Fruit fly (Drosophila melanogaster) whole organism, embryonic: ENCODE results near the gene Atg8b.

ENCODE experiments used
- Adf1 ChIP-seq: fragments of 200-800 bp; sonication (Bioruptor generic); IDR thresholded peaks from 2 replicates; pipeline ENCODE4 v1.3.6; 2022; ENCODE audit warnings: missing biosample characterization, missing genetic modification characterization
- Antp ChIP-seq: fragments of 200-800 bp; sonication (Bioruptor generic); optimal IDR thresholded peaks from 3 replicates; lab custom pipeline; 2016; ENCODE audit warnings: missing biosample characterization, missing genetic modification characterization
- Bdp1 ChIP-seq: fragments of 200-800 bp; sonication (Bioruptor generic); optimal IDR thresholded peaks from 3 replicates; lab custom pipeline; 2016; ENCODE audit warnings: missing biosample characterization, missing genetic modification characterization
- CG10321 ChIP-seq: fragments of 200-800 bp; sonication (Bioruptor generic); IDR thresholded peaks from 2 replicates; pipeline ENCODE4 v1.3.6; 2022; ENCODE audit warnings: missing biosample characterization, missing genetic modification characterization
- CG10654 ChIP-seq: fragments of 200-800 bp; sonication (Bioruptor generic); optimal IDR thresholded peaks from 2 replicates; lab custom pipeline; 2016; ENCODE audit warnings: missing biosample characterization, missing genetic modification characterization
- CG15269 ChIP-seq: fragments of 200-800 bp; sonication (Bioruptor generic); optimal IDR thresholded peaks from 2 replicates; lab custom pipeline; 2018; ENCODE audit warnings: missing biosample characterization, mild to moderate bottlenecking, missing genetic modification characterization, moderate library complexity
- CG16779 ChIP-seq: fragments of 200-800 bp; sonication (Bioruptor generic); IDR thresholded peaks from 2 replicates; pipeline ENCODE4 v1.3.6; 2022; ENCODE audit warnings: missing biosample characterization, missing genetic modification characterization
- CG16813 ChIP-seq: fragments of 200-800 bp; sonication (Bioruptor generic); IDR thresholded peaks from 3 replicates; pipeline ENCODE4 v1.3.6; 2022; ENCODE audit warnings: missing biosample characterization, missing genetic modification characterization; ENCODE audit not compliant: partially characterized antibody
- CG16863 ChIP-seq: fragments of 200-800 bp; sonication (Bioruptor generic); optimal IDR thresholded peaks from 3 replicates; lab custom pipeline; 2016; ENCODE audit warnings: missing biosample characterization, missing genetic modification characterization
- CG17328 ChIP-seq: fragments of 200-800 bp; sonication (Bioruptor generic); IDR thresholded peaks from 2 replicates; pipeline ENCODE4 v1.3.6; 2022; ENCODE audit warnings: missing biosample characterization, missing genetic modification characterization
- CG18476 ChIP-seq: fragments of 200-800 bp; sonication (Bioruptor generic); optimal IDR thresholded peaks from 2 replicates; lab custom pipeline; 2016; ENCODE audit warnings: missing biosample characterization, mild to moderate bottlenecking, missing genetic modification characterization
- CG2116 ChIP-seq: fragments of 200-800 bp; sonication (Bioruptor generic); optimal IDR thresholded peaks from 3 replicates; lab custom pipeline; 2018; ENCODE audit warnings: missing biosample characterization, mild to moderate bottlenecking, missing genetic modification characterization
- CG31365 ChIP-seq: fragments of 200-800 bp; sonication (Bioruptor generic); optimal IDR thresholded peaks from 2 replicates; lab custom pipeline; 2018; ENCODE audit warnings: missing biosample characterization, mild to moderate bottlenecking, missing genetic modification characterization
- CG32772 ChIP-seq: fragments of 200-800 bp; sonication (Bioruptor generic); IDR thresholded peaks from 2 replicates; pipeline ENCODE4 v1.3.6; 2022; ENCODE audit warnings: missing biosample characterization, missing genetic modification characterization
- CG4282 ChIP-seq: fragments of 200-800 bp; sonication (Bioruptor generic); optimal IDR thresholded peaks from 2 replicates; lab custom pipeline; 2016; ENCODE audit warnings: missing biosample characterization, missing genetic modification characterization
- CG4360 ChIP-seq: fragments of 200-800 bp; sonication (Bioruptor generic); IDR thresholded peaks from 2 replicates; pipeline ENCODE4 v1.3.6; 2022; ENCODE audit warnings: missing biosample characterization, missing genetic modification characterization
- CG6654 ChIP-seq: fragments of 200-800 bp; sonication (Bioruptor generic); optimal IDR thresholded peaks from 2 replicates; lab custom pipeline; 2017; ENCODE audit warnings: missing biosample characterization, mild to moderate bottlenecking, missing genetic modification characterization
- CG8290 ChIP-seq, 3 experiments: fragments of 200-800 bp; sonication (Bioruptor generic); optimal IDR thresholded peaks; 2 replicates each; lab custom pipeline; 2016 to 2019; ENCODE audit warnings: missing biosample characterization in 3 of 3, missing genetic modification characterization in 3 of 3, mild to moderate bottlenecking in 2 of 3, moderate library complexity in 1 of 3
- CG8359 ChIP-seq: fragments of 200-800 bp; sonication (Bioruptor generic); optimal IDR thresholded peaks from 2 replicates; lab custom pipeline; 2017; ENCODE audit warnings: missing biosample characterization, mild to moderate bottlenecking, missing genetic modification characterization, borderline replicate concordance
- CG9609 ChIP-seq: fragments of 200-800 bp; sonication (Bioruptor generic); optimal IDR thresholded peaks from 3 replicates; lab custom pipeline; 2016; ENCODE audit warnings: missing biosample characterization, missing genetic modification characterization
- Doc2 ChIP-seq: fragments of 200-800 bp; sonication (Bioruptor generic); IDR thresholded peaks from 2 replicates; pipeline ENCODE4 v1.3.6; 2022; ENCODE audit warnings: missing biosample characterization, missing genetic modification characterization
- Elba2 ChIP-seq: fragments of 200-800 bp; sonication (Bioruptor generic); optimal IDR thresholded peaks from 3 replicates; lab custom pipeline; 2016; ENCODE audit warnings: missing biosample characterization, missing genetic modification characterization
- Fer3 ChIP-seq: fragments of 200-800 bp; sonication (Bioruptor generic); optimal IDR thresholded peaks from 2 replicates; lab custom pipeline; 2018; ENCODE audit warnings: missing biosample characterization, mild to moderate bottlenecking, missing genetic modification characterization, moderate library complexity
- Hand ChIP-seq: fragments of 200-800 bp; sonication (Bioruptor generic); optimal IDR thresholded peaks from 2 replicates; lab custom pipeline; 2017; ENCODE audit warnings: mild to moderate bottlenecking, missing biosample characterization, missing genetic modification reagents, missing genetic modification characterization
- Hmx ChIP-seq: fragments of 200-800 bp; sonication (Bioruptor generic); optimal IDR thresholded peaks from 2 replicates; lab custom pipeline; 2016; ENCODE audit warnings: missing biosample characterization, missing genetic modification characterization
- Lhr ChIP-seq: fragments of 200-800 bp; sonication (Bioruptor generic); optimal IDR thresholded peaks from 3 replicates; lab custom pipeline; 2017; ENCODE audit warnings: mild to moderate bottlenecking, missing biosample characterization, missing genetic modification reagents, missing genetic modification characterization
- Myb ChIP-seq: fragments of 200-800 bp; sonication (Bioruptor generic); optimal IDR thresholded peaks from 2 replicates; lab custom pipeline; 2016; ENCODE audit warnings: missing biosample characterization, missing genetic modification characterization
- Nf-YB ChIP-seq: fragments of 200-800 bp; sonication (Bioruptor generic); optimal IDR thresholded peaks from 3 replicates; lab custom pipeline; 2019; ENCODE audit warnings: missing biosample characterization, mild to moderate bottlenecking, missing genetic modification characterization, moderate library complexity
- Vsx1 ChIP-seq: fragments of 200-800 bp; sonication (Bioruptor generic); optimal IDR thresholded peaks from 2 replicates; lab custom pipeline; 2017; ENCODE audit warnings: missing biosample characterization, mild to moderate bottlenecking, missing genetic modification characterization, missing genetic modification reagents
- Xbp1 ChIP-seq: fragments of 200-800 bp; sonication (Bioruptor generic); optimal IDR thresholded peaks from 3 replicates; lab custom pipeline; 2016; ENCODE audit warnings: missing biosample characterization, mild to moderate bottlenecking, missing genetic modification characterization
- ac ChIP-seq: fragments of 200-800 bp; sonication (Bioruptor generic); optimal IDR thresholded peaks from 3 replicates; lab custom pipeline; 2017; ENCODE audit warnings: missing biosample characterization, mild to moderate bottlenecking, missing genetic modification characterization
- ara ChIP-seq: fragments of 200-800 bp; sonication (Bioruptor generic); IDR thresholded peaks from 2 replicates; pipeline ENCODE4 v1.3.6; 2022; ENCODE audit warnings: missing biosample characterization, missing genetic modification characterization
- bsh ChIP-seq, 2 experiments: fragments of 200-800 bp; sonication (Bioruptor generic); optimal IDR thresholded peaks; 2 replicates each; lab custom pipeline; 2017 to 2018; ENCODE audit warnings: mild to moderate bottlenecking in 2 of 2, missing biosample characterization in 2 of 2, missing genetic modification characterization in 2 of 2, moderate library complexity in 1 of 2
- chm ChIP-seq: fragments of 200-800 bp; sonication (Bioruptor generic); IDR thresholded peaks from 2 replicates; pipeline ENCODE4 v1.3.6; 2022; ENCODE audit warnings: missing biosample characterization, missing genetic modification characterization
- danr ChIP-seq: fragments of 200-800 bp; sonication (Bioruptor generic); IDR thresholded peaks from 2 replicates; pipeline ENCODE4 v1.3.6; 2022; ENCODE audit warnings: missing biosample characterization, missing genetic modification characterization
- dm ChIP-seq: fragments of 200-800 bp; sonication (Bioruptor generic); optimal IDR thresholded peaks from 3 replicates; lab custom pipeline; 2016; ENCODE audit warnings: missing biosample characterization, missing genetic modification characterization
- emc ChIP-seq: fragments of 200-800 bp; sonication (Bioruptor generic); optimal IDR thresholded peaks from 2 replicates; lab custom pipeline; 2016; ENCODE audit warnings: missing biosample characterization, missing genetic modification characterization
- fd96Cb ChIP-seq: fragments of 200-800 bp; sonication (Bioruptor generic); optimal IDR thresholded peaks from 2 replicates; lab custom pipeline; 2018; ENCODE audit warnings: missing biosample characterization, mild to moderate bottlenecking, missing genetic modification characterization, moderate library complexity
- hb ChIP-seq: fragments of 200-800 bp; sonication (Bioruptor generic); IDR thresholded peaks from 3 replicates; pipeline ENCODE4 v1.3.6; 2022; ENCODE audit warnings: missing biosample characterization, missing genetic modification characterization; ENCODE audit not compliant: partially characterized antibody
- hkb ChIP-seq, 2 experiments: fragments of 200-800 bp in 1 of 2; fragments of >200 bp in 1 of 2; sonication (Bioruptor generic) in 1 of 2; IDR thresholded peaks in 1 of 2; optimal IDR thresholded peaks in 1 of 2; 2 replicates each; pipeline versions ENCODE4 v1.3.6 to Lab custom; 2017 to 2022; ENCODE audit warnings: missing biosample characterization in 1 of 2, missing genetic modification characterization in 1 of 2
- hth ChIP-seq: fragments of >200 bp; optimal IDR thresholded peaks from 2 replicates; lab custom pipeline; 2017; ENCODE audit warnings: inconsistent platforms
- jumu ChIP-seq: fragments of 200-800 bp; sonication (Bioruptor generic); optimal IDR thresholded peaks from 3 replicates; lab custom pipeline; 2016; ENCODE audit warnings: missing biosample characterization, missing genetic modification characterization
- scrt ChIP-seq: fragments of 200-800 bp; sonication (Bioruptor generic); optimal IDR thresholded peaks from 2 replicates; lab custom pipeline; 2018; ENCODE audit warnings: missing biosample characterization, mild to moderate bottlenecking, missing genetic modification characterization, moderate library complexity
- sens-2 ChIP-seq: fragments of 200-800 bp; sonication (Bioruptor generic); IDR thresholded peaks from 2 replicates; pipeline ENCODE4 v1.3.6; 2022; ENCODE audit warnings: missing biosample characterization, missing genetic modification characterization
- sqz ChIP-seq: fragments of 200-800 bp; sonication (Bioruptor generic); optimal IDR thresholded peaks from 3 replicates; lab custom pipeline; 2018; ENCODE audit warnings: missing biosample characterization, mild to moderate bottlenecking, missing genetic modification characterization
- stwl ChIP-seq: fragments of 200-800 bp; sonication (Bioruptor generic); optimal IDR thresholded peaks from 3 replicates; lab custom pipeline; 2018; ENCODE audit warnings: missing biosample characterization, mild to moderate bottlenecking, missing genetic modification characterization, moderate library complexity
- tgo ChIP-seq: fragments of 200-800 bp; sonication (Bioruptor generic); IDR thresholded peaks from 3 replicates; pipeline ENCODE4 v1.3.6; 2022; ENCODE audit warnings: missing biosample characterization, missing genetic modification characterization
- tna ChIP-seq: fragments of 200-800 bp; sonication (Bioruptor generic); IDR thresholded peaks from 2 replicates; pipeline ENCODE4 v1.3.6; 2022; ENCODE audit warnings: missing biosample characterization, missing genetic modification characterization; ENCODE audit not compliant: partially characterized antibody
- twi ChIP-seq: fragments of 200-800 bp; optimal IDR thresholded peaks from 2 replicates; lab custom pipeline; 2019; ENCODE audit warnings: missing biosample characterization, mild to moderate bottlenecking, missing genetic modification characterization, moderate library complexity
- usp ChIP-seq: fragments of >200 bp; optimal IDR thresholded peaks from 2 replicates; lab custom pipeline; 2017; ENCODE audit warnings: missing biosample characterization, missing genetic modification characterization

The Atg8b gene

DNA sequence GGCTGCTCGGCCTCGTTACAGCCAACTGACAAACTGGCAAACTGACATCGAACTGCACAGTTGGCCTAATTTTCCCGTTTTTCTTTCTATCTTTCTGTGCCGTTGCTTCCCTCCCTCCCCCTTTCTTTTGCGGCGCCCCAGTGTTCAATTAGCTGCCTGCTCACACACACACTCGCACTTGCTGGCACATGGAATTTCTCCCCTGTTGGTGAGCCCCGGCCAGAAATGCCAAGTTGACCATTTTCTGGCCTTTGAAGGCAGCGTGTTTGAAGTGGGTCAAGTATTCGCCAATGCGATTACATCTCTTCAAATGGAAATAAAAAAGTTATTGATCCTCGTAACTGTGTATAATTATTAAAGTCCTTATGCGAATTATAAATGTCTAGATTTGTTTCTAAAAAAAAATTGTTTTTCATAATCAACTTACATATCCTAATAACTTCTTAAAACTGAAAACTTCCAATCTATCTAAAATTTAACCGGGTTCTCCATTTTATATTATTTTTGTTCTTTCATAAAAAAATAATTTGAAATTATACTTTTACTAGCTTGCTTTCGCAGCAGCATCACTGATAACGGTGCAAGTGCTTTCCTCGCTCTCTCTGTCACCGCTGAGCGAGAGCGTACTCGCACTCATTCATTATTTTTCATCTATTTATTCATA, 44.1 kb downstream of the Atg8b start:
- TF ChIP-seq Hmx (no peak), CG16813 (GFP tag; lab: Robert Waterston, UW) (no peak), CG4282 (GFP tag; lab: Kevin White, UChicago) (no peak), Xbp1 (GFP tag; lab: Kevin White, UChicago) (peak; percentile 55), danr (no peak), tgo (no peak), CG32772 (GFP tag; lab: Robert Waterston, UW) (no peak), CG10654 (GFP tag; lab: Kevin White, UChicago) (no peak), stwl (tag; lab: Kevin White, UChicago) (no peak), CG31365 (tag; lab: Kevin White, UChicago) (no peak), fd96Cb (tag; lab: Kevin White, UChicago) (peak; percentile 40), chm (GFP tag; lab: Robert Waterston, UW) (no peak), hb (GFP tag; lab: Robert Waterston, UW) (no peak), CG18476 (no peak), CG16779 (GFP tag; lab: Robert Waterston, UW) (no peak), Doc2 (GFP tag; lab: Robert Waterston, UW) (no peak), dm (GFP tag; lab: Kevin White, UChicago) (peak; percentile 22), Myb (GFP tag; lab: Kevin White, UChicago) (no peak), CG16863 (no peak), Antp (GFP tag; lab: Kevin White, UChicago) (no peak), CG6654 (GFP tag; lab: Kevin White, UChicago) (no peak), Adf1 (GFP tag; lab: Robert Waterston, UW) (no peak), Hand (no peak), jumu (no peak), sqz (GFP tag; lab: Kevin White, UChicago) (no peak), ac (GFP tag; lab: Kevin White, UChicago) (no peak), Elba2 (GFP tag; lab: Kevin White, UChicago) (no peak), tna (GFP tag; lab: Robert Waterston, UW) (no peak), Vsx1 (GFP tag; lab: Kevin White, UChicago) (peak; percentile 83), usp (no peak), emc (GFP tag; lab: Kevin White, UChicago) (no peak), CG2116 (GFP tag; lab: Kevin White, UChicago) (peak; percentile 19), Bdp1 (GFP tag; lab: Kevin White, UChicago) (no peak), scrt (GFP tag; lab: Kevin White, UChicago) (no peak), CG8290 (GFP tag; optimal IDR thresholded peaks at IDR 0.05; lab: Kevin White, UChicago) (peak; percentile 17), CG8290 (tag; optimal IDR thresholded peaks at IDR 0.05; lab: Kevin White, UChicago) (no peak), Fer3 (tag; lab: Kevin White, UChicago) (no peak), Nf-YB (GFP tag; lab: Kevin White, UChicago) (no peak), ara (GFP tag; lab: Robert Waterston, UW) (peak; percentile 43; the same call in 1 of the 2 replicates), CG17328 (GFP tag; lab: Robert Waterston, UW) (no peak), CG10321 (GFP tag; lab: Robert Waterston, UW) (no peak), twi (tag; lab: Kevin White, UChicago) (no peak), bsh (GFP tag; optimal IDR thresholded peaks at IDR 0.05; lab: Kevin White, UChicago) (peak in 1 of 2 experiments; percentile 39), CG9609 (GFP tag; lab: Kevin White, UChicago) (peak; percentile 3), hth (lab: Kevin White, UChicago) (no peak), Lhr (GFP tag; lab: Kevin White, UChicago) (no peak), hkb (optimal IDR thresholded peaks at IDR 0.05; lab: Kevin White, UChicago) (peak; percentile 39), hkb (GFP tag; IDR thresholded peaks at IDR 0.05; lab: Robert Waterston, UW) (no peak), CG8359 (GFP tag; lab: Kevin White, UChicago) (no peak), CG15269 (tag; lab: Kevin White, UChicago) (no peak), sens-2 (no peak), CG4360 (no peak)
